Worm (Caenorhabditis elegans): ENCODE data around the gene zhit-1.

DNA sequence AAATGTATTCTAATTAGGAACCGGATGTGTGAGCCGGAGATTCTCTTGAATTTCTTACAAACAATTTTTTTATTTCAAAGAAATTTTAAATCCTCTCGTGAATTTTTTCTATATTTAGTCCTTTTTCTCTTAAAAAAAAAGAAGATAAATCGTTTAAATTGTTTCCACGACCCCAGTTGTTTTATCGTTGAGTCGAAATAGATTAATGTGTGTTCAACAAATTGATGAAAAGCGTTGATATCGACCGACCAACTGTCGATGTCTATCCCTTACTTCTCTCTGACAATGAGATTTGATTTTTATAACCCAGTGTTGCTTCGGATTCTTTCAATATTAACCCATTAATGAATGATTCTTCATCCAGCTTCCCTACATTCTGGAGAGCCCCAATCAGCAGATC lies 9.9 kb upstream of the zhit-1 start, which contains the start of gene CD4.1:
- no peak for TF ChIP-seq ztf-23 (GFP tag; IDR thresholded peaks at IDR 0.05)
- no peak for TF ChIP-seq flt-1 (GFP tag; IDR thresholded peaks at IDR 0.05)
- no peak for TF ChIP-seq T22C8.4 (GFP tag; IDR thresholded peaks at IDR 0.05)
- no peak for TF ChIP-seq cog-1 (tag; optimal IDR thresholded peaks at IDR 0.05)
- TF ChIP-seq ztf-29 (GFP tag; IDR thresholded peaks at IDR 0.05) = no peak
